Fruit fly (Drosophila melanogaster) whole organism, embryonic: ENCODE results near the gene Jarid2.

Experiments used
- Ada2b ChIP-seq: fragments of 200-800 bp; sonication (Bioruptor generic); IDR thresholded peaks from 2 replicates; pipeline ENCODE4 v1.3.6; 2022; ENCODE audit warnings: missing biosample characterization, missing genetic modification characterization
- CG10565 ChIP-seq: fragments of 200-800 bp; sonication (Bioruptor generic); optimal IDR thresholded peaks from 3 replicates; lab custom pipeline; 2016; ENCODE audit warnings: missing biosample characterization, mild to moderate bottlenecking, missing genetic modification characterization
- CG11247 ChIP-seq: fragments of 200-800 bp; sonication (Bioruptor generic); IDR thresholded peaks from 2 replicates; pipeline ENCODE4 v1.3.6; 2022; ENCODE audit warnings: missing biosample characterization, missing genetic modification characterization
- CG11456 ChIP-seq: fragments of 200-800 bp; sonication (Bioruptor generic); IDR thresholded peaks from 3 replicates; pipeline ENCODE4 v1.3.6; 2022; ENCODE audit warnings: missing biosample characterization, missing genetic modification characterization
- CG11723 ChIP-seq: fragments of 200-800 bp; sonication (Bioruptor generic); optimal IDR thresholded peaks from 2 replicates; lab custom pipeline; 2017; ENCODE audit warnings: missing biosample characterization, mild to moderate bottlenecking, missing genetic modification characterization
- CG12104 ChIP-seq: fragments of 200-800 bp; sonication (Bioruptor generic); optimal IDR thresholded peaks from 3 replicates; lab custom pipeline; 2016; ENCODE audit warnings: missing biosample characterization, missing genetic modification characterization
- CG13123 ChIP-seq: fragments of 200-800 bp; sonication (Bioruptor generic); optimal IDR thresholded peaks from 2 replicates; lab custom pipeline; 2016; ENCODE audit warnings: missing biosample characterization, missing genetic modification characterization
- CG14050 ChIP-seq: fragments of 200-800 bp; sonication (Bioruptor generic); IDR thresholded peaks from 3 replicates; pipeline ENCODE4 v1.3.6; 2022; ENCODE audit warnings: missing biosample characterization, missing genetic modification characterization
- CG2678 ChIP-seq: fragments of 200-800 bp; sonication (Bioruptor generic); optimal IDR thresholded peaks from 3 replicates; lab custom pipeline; 2019; ENCODE audit warnings: missing biosample characterization, mild to moderate bottlenecking, missing genetic modification characterization, moderate library complexity
- CG3407 ChIP-seq: fragments of 200-800 bp; sonication (Bioruptor generic); optimal IDR thresholded peaks from 2 replicates; lab custom pipeline; 2018; ENCODE audit warnings: missing biosample characterization, mild to moderate bottlenecking, missing genetic modification characterization
- CG6683 ChIP-seq: fragments of 200-800 bp; sonication (Bioruptor generic); optimal IDR thresholded peaks from 2 replicates; lab custom pipeline; 2017; ENCODE audit warnings: missing biosample characterization, mild to moderate bottlenecking, missing genetic modification characterization, missing genetic modification reagents
- CG8924 ChIP-seq: fragments of 200-800 bp; optimal IDR thresholded peaks from 3 replicates; lab custom pipeline; 2019; ENCODE audit warnings: missing biosample characterization, mild to moderate bottlenecking, missing genetic modification characterization, moderate library complexity
- CG9797 ChIP-seq: fragments of 200-800 bp; sonication (Bioruptor generic); optimal IDR thresholded peaks from 3 replicates; lab custom pipeline; 2018; ENCODE audit warnings: missing biosample characterization, mild to moderate bottlenecking, missing genetic modification characterization
- CoRest ChIP-seq: fragments of 200-800 bp; sonication (Bioruptor generic); optimal IDR thresholded peaks from 3 replicates; lab custom pipeline; 2018; ENCODE audit warnings: missing biosample characterization, mild to moderate bottlenecking, missing genetic modification characterization, moderate library complexity
- D ChIP-seq, 2 experiments: fragments of 200-800 bp in 1 of 2; fragments of >200 bp in 1 of 2; sonication (Bioruptor generic) in 1 of 2; optimal IDR thresholded peaks; 2 replicates in 1 of 2; 3 replicates in 1 of 2; lab custom pipeline; 2017; ENCODE audit warnings: mild to moderate bottlenecking in 1 of 2, missing biosample characterization in 1 of 2, missing genetic modification characterization in 1 of 2, missing genetic modification reagents in 1 of 2
- Dip2 ChIP-seq: fragments of 200-800 bp; sonication (Bioruptor generic); IDR thresholded peaks from 2 replicates; pipeline ENCODE4 v1.3.6; 2022; ENCODE audit warnings: missing biosample characterization, missing genetic modification characterization
- Dip3 ChIP-seq: fragments of 200-800 bp; sonication (Bioruptor generic); optimal IDR thresholded peaks from 3 replicates; lab custom pipeline; 2016; ENCODE audit warnings: missing biosample characterization, missing genetic modification characterization
- Drgx ChIP-seq: fragments of 200-800 bp; sonication (Bioruptor generic); IDR thresholded peaks from 2 replicates; pipeline ENCODE4 v1.3.6; 2022; ENCODE audit warnings: missing biosample characterization, missing genetic modification characterization
- Elba2 ChIP-seq: fragments of 200-800 bp; sonication (Bioruptor generic); optimal IDR thresholded peaks from 3 replicates; lab custom pipeline; 2016; ENCODE audit warnings: missing biosample characterization, missing genetic modification characterization
- Gsc ChIP-seq: fragments of 200-800 bp; sonication (Bioruptor generic); IDR thresholded peaks from 2 replicates; pipeline ENCODE4 v1.3.6; 2022; ENCODE audit warnings: missing biosample characterization, missing genetic modification characterization
- Hey ChIP-seq: fragments of 200-800 bp; sonication (Bioruptor generic); optimal IDR thresholded peaks from 3 replicates; lab custom pipeline; 2018; ENCODE audit warnings: missing biosample characterization, mild to moderate bottlenecking, missing genetic modification characterization
- Hmx ChIP-seq: fragments of 200-800 bp; sonication (Bioruptor generic); optimal IDR thresholded peaks from 2 replicates; lab custom pipeline; 2016; ENCODE audit warnings: missing biosample characterization, missing genetic modification characterization
- NC2α ChIP-seq: fragments of 200-800 bp; sonication (Bioruptor generic); optimal IDR thresholded peaks from 2 replicates; lab custom pipeline; 2016; ENCODE audit warnings: missing biosample characterization, missing genetic modification characterization
- Oaz ChIP-seq: fragments of 200-800 bp; sonication (Bioruptor generic); IDR thresholded peaks from 2 replicates; pipeline ENCODE4 v1.3.6; 2022; ENCODE audit warnings: missing biosample characterization, missing genetic modification characterization
- Opbp ChIP-seq: fragments of 200-800 bp; sonication (Bioruptor generic); IDR thresholded peaks from 3 replicates; pipeline ENCODE4 v1.3.6; 2022; ENCODE audit warnings: missing biosample characterization, missing genetic modification characterization; ENCODE audit not compliant: partially characterized antibody
- Pdp1 ChIP-seq, 2 experiments: fragments of 200-800 bp; sonication (Bioruptor generic); optimal IDR thresholded peaks; 3 replicates each; lab custom pipeline; 2016; ENCODE audit warnings: missing biosample characterization in 2 of 2, missing genetic modification characterization in 2 of 2, mild to moderate bottlenecking in 1 of 2, moderate library complexity in 1 of 2
- Side ChIP-seq: fragments of 200-800 bp; sonication (Bioruptor generic); optimal IDR thresholded peaks from 2 replicates; lab custom pipeline; 2016; ENCODE audit warnings: missing biosample characterization, missing genetic modification characterization
- ap ChIP-seq: fragments of 200-800 bp; sonication (Bioruptor generic); IDR thresholded peaks from 2 replicates; pipeline ENCODE4 v1.3.6; 2022; ENCODE audit warnings: missing biosample characterization, missing genetic modification characterization
- bigmax ChIP-seq: fragments of 200-800 bp; sonication (Bioruptor generic); optimal IDR thresholded peaks from 2 replicates; lab custom pipeline; 2018; ENCODE audit warnings: missing biosample characterization, mild to moderate bottlenecking, missing genetic modification characterization
- chm ChIP-seq: fragments of 200-800 bp; sonication (Bioruptor generic); IDR thresholded peaks from 2 replicates; pipeline ENCODE4 v1.3.6; 2022; ENCODE audit warnings: missing biosample characterization, missing genetic modification characterization
- crp ChIP-seq, 2 experiments: fragments of 200-800 bp; sonication (Bioruptor generic); optimal IDR thresholded peaks; 2 replicates in 1 of 2; 3 replicates in 1 of 2; lab custom pipeline; 2017; ENCODE audit warnings: missing biosample characterization in 2 of 2, missing genetic modification characterization in 2 of 2, mild to moderate bottlenecking in 1 of 2, moderate library complexity in 1 of 2
- dmrt11E ChIP-seq: fragments of 200-800 bp; sonication (Bioruptor generic); optimal IDR thresholded peaks from 3 replicates; lab custom pipeline; 2018; ENCODE audit warnings: missing biosample characterization, mild to moderate bottlenecking, missing genetic modification characterization, moderate library complexity
- gro ChIP-seq: fragments of 200-800 bp; sonication (Bioruptor generic); optimal IDR thresholded peaks from 2 replicates; lab custom pipeline; 2016; ENCODE audit warnings: missing biosample characterization, missing genetic modification characterization
- hb ChIP-seq: fragments of 200-800 bp; sonication (Bioruptor generic); IDR thresholded peaks from 3 replicates; pipeline ENCODE4 v1.3.6; 2022; ENCODE audit warnings: missing biosample characterization, missing genetic modification characterization; ENCODE audit not compliant: partially characterized antibody
- hbn ChIP-seq: fragments of 200-800 bp; sonication (Bioruptor generic); IDR thresholded peaks from 2 replicates; pipeline ENCODE4 v1.3.6; 2022; ENCODE audit warnings: missing biosample characterization, missing genetic modification characterization; ENCODE audit not compliant: partially characterized antibody
- lbe ChIP-seq: fragments of 200-800 bp; sonication (Bioruptor generic); optimal IDR thresholded peaks from 2 replicates; lab custom pipeline; 2016; ENCODE audit warnings: missing biosample characterization, mild to moderate bottlenecking, missing genetic modification characterization
- oc ChIP-seq: fragments of 200-800 bp; sonication (Bioruptor generic); optimal IDR thresholded peaks from 2 replicates; lab custom pipeline; 2018; ENCODE audit warnings: missing biosample characterization, mild to moderate bottlenecking, missing genetic modification characterization, moderate library complexity
- odd ChIP-seq: fragments of 200-800 bp; sonication (Bioruptor generic); optimal IDR thresholded peaks from 2 replicates; lab custom pipeline; 2017; ENCODE audit warnings: missing biosample characterization, mild to moderate bottlenecking, missing genetic modification characterization
- pita ChIP-seq: fragments of 200-800 bp; sonication (Bioruptor generic); optimal IDR thresholded peaks from 2 replicates; lab custom pipeline; 2017; ENCODE audit warnings: missing biosample characterization, mild to moderate bottlenecking, missing genetic modification characterization
- pnt ChIP-seq: fragments of 200-800 bp; sonication (Bioruptor generic); optimal IDR thresholded peaks from 3 replicates; lab custom pipeline; 2016; ENCODE audit warnings: missing biosample characterization, missing genetic modification characterization
- rib ChIP-seq: fragments of 200-800 bp; sonication (Bioruptor generic); IDR thresholded peaks from 2 replicates; pipeline ENCODE4 v1.3.6; 2022; ENCODE audit warnings: missing biosample characterization, missing genetic modification characterization
- ro ChIP-seq: fragments of 200-800 bp; sonication (Bioruptor generic); IDR thresholded peaks from 2 replicates; pipeline ENCODE4 v1.3.6; 2022; ENCODE audit warnings: missing biosample characterization, missing genetic modification characterization
- schlank ChIP-seq: fragments of 200-800 bp; sonication (Bioruptor generic); optimal IDR thresholded peaks from 2 replicates; lab custom pipeline; 2018; ENCODE audit warnings: missing biosample characterization, mild to moderate bottlenecking, missing genetic modification characterization
- seq ChIP-seq: fragments of 200-800 bp; sonication (Bioruptor generic); IDR thresholded peaks from 2 replicates; pipeline ENCODE4 v1.3.6; 2022; ENCODE audit warnings: missing biosample characterization, missing genetic modification characterization
- shn ChIP-seq: fragments of 200-800 bp; sonication (Bioruptor generic); optimal IDR thresholded peaks from 3 replicates; lab custom pipeline; 2016; ENCODE audit warnings: missing biosample characterization, missing genetic modification characterization
- sr ChIP-seq: fragments of 200-800 bp; sonication (Bioruptor generic); IDR thresholded peaks from 3 replicates; pipeline ENCODE4 v1.3.6; 2022; ENCODE audit warnings: missing biosample characterization, missing genetic modification characterization
- ssp ChIP-seq: fragments of 200-800 bp; sonication (Bioruptor generic); IDR thresholded peaks from 2 replicates; pipeline ENCODE4 v1.3.6; 2022; ENCODE audit warnings: missing biosample characterization, missing genetic modification characterization
- tna ChIP-seq: fragments of 200-800 bp; sonication (Bioruptor generic); IDR thresholded peaks from 2 replicates; pipeline ENCODE4 v1.3.6; 2022; ENCODE audit warnings: missing biosample characterization, missing genetic modification characterization; ENCODE audit not compliant: partially characterized antibody
- vvl ChIP-seq: fragments of 200-800 bp; sonication (Bioruptor generic); IDR thresholded peaks from 2 replicates; pipeline ENCODE4 v1.3.6; 2022; ENCODE audit warnings: missing biosample characterization, missing genetic modification characterization

Gene Jarid2

DNA sequence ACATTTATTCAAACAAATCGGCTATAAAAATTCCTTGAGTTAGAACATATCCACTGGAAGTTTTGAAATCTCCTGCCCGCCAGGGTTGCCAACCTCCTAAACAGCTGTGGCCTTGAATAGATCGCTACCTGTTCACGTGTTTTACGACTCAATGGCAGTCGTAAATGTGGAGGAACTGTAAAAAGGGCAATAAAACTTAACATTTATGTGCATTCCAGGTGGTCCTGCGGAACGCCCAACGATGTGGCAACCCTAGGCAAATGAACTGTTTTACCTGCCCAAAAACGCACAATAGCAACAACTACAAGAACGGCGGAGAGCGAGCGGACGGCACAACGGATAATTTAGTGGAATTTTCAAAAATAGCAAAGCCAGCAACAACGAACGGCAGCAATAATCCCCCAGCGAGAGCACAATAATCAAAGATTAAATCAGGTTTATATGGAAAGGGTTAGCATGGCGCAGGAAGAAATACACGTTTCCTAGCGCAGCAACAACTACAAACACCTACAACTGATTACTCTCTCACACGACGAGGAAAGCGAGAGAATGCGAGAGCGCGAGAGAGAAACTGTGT is 15.1 kb upstream of the Jarid2 start (continued):
- no peak for TF ChIP-seq CG11456 (GFP tag; lab: Robert Waterston, UW)
- TF ChIP-seq CG10565: no peak
- TF ChIP-seq bigmax (GFP tag; lab: Kevin White, UChicago): no peak
- no peak for TF ChIP-seq Elba2 (GFP tag; lab: Kevin White, UChicago)
- TF ChIP-seq CoRest (tag; lab: Kevin White, UChicago): peak; percentile 5
- TF ChIP-seq Hey: no peak
- no peak for TF ChIP-seq hbn (GFP tag; lab: Robert Waterston, UW)
- no peak; the same call in 1 of the 2 replicates for TF ChIP-seq vvl (GFP tag; lab: Robert Waterston, UW)
- TF ChIP-seq CG11723 (GFP tag; lab: Kevin White, UChicago): no peak
- TF ChIP-seq seq: 0 out of 2 replicates have a peak, but pooled peaks have one; percentile 9
- no peak for TF ChIP-seq Hmx
- no peak for TF ChIP-seq pita (GFP tag; lab: Kevin White, UChicago)
- TF ChIP-seq Gsc (GFP tag; lab: Robert Waterston, UW): 0 out of 2 replicates have a peak, but pooled peaks have one; percentile 27
- TF ChIP-seq oc (tag; lab: Kevin White, UChicago): no peak
- TF ChIP-seq CG14050 (GFP tag; lab: Robert Waterston, UW): no peak
- TF ChIP-seq CG3407 (GFP tag; lab: Kevin White, UChicago): no peak
- no peak for TF ChIP-seq CG12104 (GFP tag; lab: Kevin White, UChicago)
- no peak for TF ChIP-seq schlank (tag; lab: Kevin White, UChicago)
- peak; percentile 15; the same call in 1 of the 2 replicates for TF ChIP-seq Drgx (GFP tag; lab: Robert Waterston, UW)
- no peak for TF ChIP-seq tna
- no peak for TF ChIP-seq CG2678 (tag; lab: Kevin White, UChicago)
- no peak for TF ChIP-seq CG6683 (GFP tag; lab: Kevin White, UChicago)
- 0 out of 2 replicates have a peak, but pooled peaks have one; percentile 19 for TF ChIP-seq Oaz (GFP tag; lab: Robert Waterston, UW)
- no peak for TF ChIP-seq Side (GFP tag; lab: Kevin White, UChicago)
- TF ChIP-seq chm (GFP tag; lab: Robert Waterston, UW): no peak
- TF ChIP-seq ap: 0 out of 2 replicates have a peak, but pooled peaks have one; percentile 20
- peak; percentile 52 for TF ChIP-seq shn
- TF ChIP-seq Dip2 (GFP tag; lab: Robert Waterston, UW): no peak
- no peak for TF ChIP-seq lbe
- no peak for TF ChIP-seq odd (GFP tag; lab: Kevin White, UChicago)
- peak in 1 of 2 experiments; percentile 17 for TF ChIP-seq crp (GFP tag; optimal IDR thresholded peaks at IDR 0.05; lab: Kevin White, UChicago)
- 0 out of 2 replicates have a peak, but pooled peaks have one; percentile 31 for TF ChIP-seq CG11247 (GFP tag; lab: Robert Waterston, UW)
- TF ChIP-seq NC2α (GFP tag; lab: Kevin White, UChicago): no peak
- no peak for TF ChIP-seq CG9797
- TF ChIP-seq sr (GFP tag; lab: Robert Waterston, UW): peak; percentile 6; the same call in 1 of the 3 replicates
- TF ChIP-seq hb (GFP tag; lab: Robert Waterston, UW): no peak
- peak; percentile 58; the same call in 1 of the 2 replicates for TF ChIP-seq Ada2b (GFP tag; lab: Robert Waterston, UW)
- peak; percentile 25; the same call in 1 of the 2 replicates for TF ChIP-seq ssp
- peak; percentile 47 for TF ChIP-seq Dip3 (GFP tag; lab: Kevin White, UChicago)
- peak; percentile 42 for TF ChIP-seq dmrt11E (tag; lab: Kevin White, UChicago)
- TF ChIP-seq D (optimal IDR thresholded peaks at IDR 0.05; lab: Kevin White, UChicago): peak; percentile 58
- TF ChIP-seq D (GFP tag; optimal IDR thresholded peaks at IDR 0.05; lab: Kevin White, UChicago): no peak
- 0 out of 3 replicates have a peak, but pooled peaks have one; percentile 30 for TF ChIP-seq Opbp (GFP tag; lab: Robert Waterston, UW)
- TF ChIP-seq pnt (GFP tag; lab: Kevin White, UChicago): no peak
- no peak for TF ChIP-seq ro (GFP tag; lab: Robert Waterston, UW)
- TF ChIP-seq CG13123 (GFP tag; lab: Kevin White, UChicago): no peak
- TF ChIP-seq CG8924 (tag; lab: Kevin White, UChicago): no peak
- TF ChIP-seq rib (GFP tag; lab: Robert Waterston, UW): no peak
- peak in 1 of 2 experiments; percentile 3 for TF ChIP-seq Pdp1 (GFP tag; optimal IDR thresholded peaks at IDR 0.05; lab: Kevin White, UChicago)
- TF ChIP-seq gro (GFP tag; lab: Kevin White, UChicago): no peak
